Fruit fly (Drosophila melanogaster) whole organism, embryonic: ENCODE measurements around the gene CG12990.

Experiments used
- ATbp ChIP-seq: fragments of 200-800 bp; sonication (Bioruptor generic); optimal IDR thresholded peaks from 2 replicates; lab custom pipeline; 2017; ENCODE audit warnings: missing biosample characterization, mild to moderate bottlenecking, missing genetic modification characterization, missing genetic modification reagents
- B-H2 ChIP-seq: fragments of 200-800 bp; sonication (Bioruptor generic); optimal IDR thresholded peaks from 2 replicates; lab custom pipeline; 2018; ENCODE audit warnings: missing biosample characterization, mild to moderate bottlenecking, missing genetic modification characterization
- Bteb2 ChIP-seq: fragments of 200-800 bp; sonication (Bioruptor generic); optimal IDR thresholded peaks from 2 replicates; lab custom pipeline; 2016; ENCODE audit warnings: missing biosample characterization, missing genetic modification characterization
- CG10321 ChIP-seq: fragments of 200-800 bp; sonication (Bioruptor generic); IDR thresholded peaks from 2 replicates; pipeline ENCODE4 v1.3.6; 2022; ENCODE audit warnings: missing biosample characterization, missing genetic modification characterization
- CG10366 ChIP-seq: fragments of 200-800 bp; sonication (Bioruptor generic); IDR thresholded peaks from 2 replicates; pipeline ENCODE4 v1.3.6; 2022; ENCODE audit warnings: missing biosample characterization, missing genetic modification characterization
- CG10979 ChIP-seq: fragments of 200-800 bp; sonication (Bioruptor generic); optimal IDR thresholded peaks from 2 replicates; lab custom pipeline; 2018; ENCODE audit warnings: missing biosample characterization, mild to moderate bottlenecking, missing genetic modification characterization, moderate library complexity
- CG11560 ChIP-seq: fragments of 200-800 bp; sonication (Bioruptor generic); IDR thresholded peaks from 3 replicates; pipeline ENCODE4 v1.3.6; 2022; ENCODE audit warnings: missing biosample characterization, missing genetic modification characterization
- CG11723 ChIP-seq: fragments of 200-800 bp; sonication (Bioruptor generic); optimal IDR thresholded peaks from 2 replicates; lab custom pipeline; 2017; ENCODE audit warnings: missing biosample characterization, mild to moderate bottlenecking, missing genetic modification characterization
- CG13287 ChIP-seq: fragments of 200-800 bp; sonication (Bioruptor generic); IDR thresholded peaks from 2 replicates; pipeline ENCODE4 v1.3.6; 2022; ENCODE audit warnings: missing biosample characterization, missing genetic modification characterization; ENCODE audit not compliant: partially characterized antibody
- CG2129 ChIP-seq: fragments of 200-800 bp; sonication (Bioruptor generic); IDR thresholded peaks from 2 replicates; pipeline ENCODE4 v1.3.6; 2022; ENCODE audit warnings: missing biosample characterization, missing genetic modification characterization; ENCODE audit not compliant: partially characterized antibody
- CG30020 ChIP-seq: fragments of 200-800 bp; optimal IDR thresholded peaks from 2 replicates; lab custom pipeline; 2019; ENCODE audit warnings: missing biosample characterization, mild to moderate bottlenecking, missing genetic modification characterization, moderate library complexity
- CG30403 ChIP-seq: fragments of 200-800 bp; sonication (Bioruptor generic); optimal IDR thresholded peaks from 3 replicates; lab custom pipeline; 2016; ENCODE audit warnings: missing biosample characterization, missing genetic modification characterization
- CG34224 ChIP-seq: fragments of 200-800 bp; sonication (Bioruptor generic); IDR thresholded peaks from 3 replicates; pipeline ENCODE4 v1.3.6; 2022; ENCODE audit warnings: missing biosample characterization, missing genetic modification characterization; ENCODE audit not compliant: partially characterized antibody
- CG4360 ChIP-seq: fragments of 200-800 bp; sonication (Bioruptor generic); IDR thresholded peaks from 2 replicates; pipeline ENCODE4 v1.3.6; 2022; ENCODE audit warnings: missing biosample characterization, missing genetic modification characterization
- CG4854 ChIP-seq: fragments of 200-800 bp; sonication (Bioruptor generic); optimal IDR thresholded peaks from 2 replicates; lab custom pipeline; 2016; ENCODE audit warnings: missing biosample characterization, missing genetic modification characterization, inconsistent platforms
- CG7928 ChIP-seq: fragments of 200-800 bp; sonication (Bioruptor generic); optimal IDR thresholded peaks from 2 replicates; lab custom pipeline; 2017; ENCODE audit warnings: missing biosample characterization, mild to moderate bottlenecking, missing genetic modification characterization
- Dip2 ChIP-seq: fragments of 200-800 bp; sonication (Bioruptor generic); IDR thresholded peaks from 2 replicates; pipeline ENCODE4 v1.3.6; 2022; ENCODE audit warnings: missing biosample characterization, missing genetic modification characterization
- Dll ChIP-seq: fragments of 200-800 bp; sonication (Bioruptor generic); IDR thresholded peaks from 4 replicates; pipeline ENCODE4 v1.3.6; 2022; ENCODE audit warnings: missing biosample characterization, missing genetic modification characterization; ENCODE audit not compliant: partially characterized antibody
- Eip74EF ChIP-seq, 2 experiments: fragments of 200-800 bp in 1 of 2; fragments of >200 bp in 1 of 2; sonication (Bioruptor generic) in 1 of 2; optimal IDR thresholded peaks; 2 replicates each; lab custom pipeline; 2017 to 2019; ENCODE audit warnings: missing biosample characterization in 2 of 2, missing genetic modification characterization in 2 of 2, mild to moderate bottlenecking in 1 of 2, moderate library complexity in 1 of 2
- Ets97D ChIP-seq: fragments of 200-800 bp; sonication (Bioruptor generic); optimal IDR thresholded peaks from 3 replicates; lab custom pipeline; 2016; ENCODE audit warnings: missing biosample characterization, missing genetic modification characterization
- HmgZ ChIP-seq: fragments of 200-800 bp; sonication (Bioruptor generic); optimal IDR thresholded peaks from 2 replicates; lab custom pipeline; 2018; ENCODE audit warnings: missing biosample characterization, mild to moderate bottlenecking, missing genetic modification characterization
- Kr ChIP-seq: fragments of 200-800 bp; sonication (Bioruptor generic); optimal IDR thresholded peaks from 2 replicates; lab custom pipeline; 2017; ENCODE audit warnings: missing biosample characterization, mild to moderate bottlenecking, missing genetic modification characterization
- MBD-R2 ChIP-seq: fragments of 200-800 bp; sonication (Bioruptor generic); IDR thresholded peaks from 2 replicates; pipeline ENCODE4 v1.3.6; 2022; ENCODE audit warnings: missing biosample characterization, missing genetic modification characterization
- Max ChIP-seq: fragments of 200-800 bp; sonication (Bioruptor generic); optimal IDR thresholded peaks from 2 replicates; lab custom pipeline; 2016; ENCODE audit warnings: missing biosample characterization, mild to moderate bottlenecking, missing genetic modification characterization
- Med ChIP-seq: fragments of 200-800 bp; sonication (Bioruptor generic); peaks from one replicate; lab custom pipeline; 2016; ENCODE audit warnings: missing biosample characterization, missing genetic modification characterization, mild to moderate bottlenecking, inconsistent platforms, moderate library complexity
- Ssrp ChIP-seq: fragments of 200-800 bp; sonication (Bioruptor generic); optimal IDR thresholded peaks from 2 replicates; lab custom pipeline; 2018; ENCODE audit warnings: missing biosample characterization, mild to moderate bottlenecking, missing genetic modification characterization, moderate library complexity
- cato ChIP-seq: fragments of 200-800 bp; sonication (Bioruptor generic); optimal IDR thresholded peaks from 2 replicates; lab custom pipeline; 2016; ENCODE audit warnings: missing biosample characterization, missing genetic modification characterization, borderline replicate concordance
- caup ChIP-seq: fragments of 200-800 bp; sonication (Bioruptor generic); optimal IDR thresholded peaks from 3 replicates; lab custom pipeline; 2017; ENCODE audit warnings: missing biosample characterization, mild to moderate bottlenecking, missing genetic modification characterization, moderate library complexity; ENCODE audit not compliant: severe bottlenecking
- chif ChIP-seq, 2 experiments: fragments of 200-800 bp; sonication (Bioruptor generic); optimal IDR thresholded peaks; 3 replicates each; lab custom pipeline; 2016; ENCODE audit warnings: missing biosample characterization in 2 of 2, missing genetic modification characterization in 2 of 2
- crol ChIP-seq: fragments of 200-800 bp; sonication (Bioruptor generic); IDR thresholded peaks from 2 replicates; pipeline ENCODE4 v1.3.6; 2022; ENCODE audit warnings: missing biosample characterization, missing genetic modification characterization
- gce ChIP-seq: fragments of 200-800 bp; sonication (Bioruptor generic); IDR thresholded peaks from 3 replicates; pipeline ENCODE4 v1.3.6; 2022; ENCODE audit warnings: missing biosample characterization, missing genetic modification characterization
- gro ChIP-seq: fragments of 200-800 bp; sonication (Bioruptor generic); optimal IDR thresholded peaks from 2 replicates; lab custom pipeline; 2016; ENCODE audit warnings: missing biosample characterization, missing genetic modification characterization
- inv ChIP-seq: fragments of 200-800 bp; sonication (Bioruptor generic); IDR thresholded peaks from 2 replicates; pipeline ENCODE4 v1.3.6; 2022; ENCODE audit warnings: missing biosample characterization, missing genetic modification characterization; ENCODE audit not compliant: partially characterized antibody
- klu ChIP-seq: fragments of 200-800 bp; sonication (Bioruptor generic); IDR thresholded peaks from 2 replicates; pipeline ENCODE4 v1.3.6; 2022; ENCODE audit warnings: missing biosample characterization, missing genetic modification characterization
- lola ChIP-seq, 3 experiments: fragments of >200 bp in 2 of 3; fragments of 200-800 bp in 1 of 3; sonication (Bioruptor generic) in 1 of 3; optimal IDR thresholded peaks; 2 replicates each; lab custom pipeline; 2017 to 2019; ENCODE audit warnings: missing biosample characterization in 3 of 3, missing genetic modification characterization in 3 of 3, mild to moderate bottlenecking in 1 of 3, moderate library complexity in 1 of 3
- luna ChIP-seq: fragments of 200-800 bp; sonication (Bioruptor generic); optimal IDR thresholded peaks from 2 replicates; lab custom pipeline; 2016; ENCODE audit warnings: missing biosample characterization, missing genetic modification characterization
- pho ChIP-seq: fragments of 200-800 bp; sonication (Bioruptor generic); optimal IDR thresholded peaks from 2 replicates; lab custom pipeline; 2016; ENCODE audit warnings: missing biosample characterization, missing genetic modification characterization
- phol ChIP-seq: fragments of 200-800 bp; sonication (Bioruptor generic); optimal IDR thresholded peaks from 3 replicates; lab custom pipeline; 2018; ENCODE audit warnings: missing biosample characterization, mild to moderate bottlenecking, missing genetic modification characterization, moderate library complexity
- scrt ChIP-seq: fragments of 200-800 bp; sonication (Bioruptor generic); optimal IDR thresholded peaks from 2 replicates; lab custom pipeline; 2018; ENCODE audit warnings: missing biosample characterization, mild to moderate bottlenecking, missing genetic modification characterization, moderate library complexity
- sr ChIP-seq: fragments of 200-800 bp; sonication (Bioruptor generic); IDR thresholded peaks from 3 replicates; pipeline ENCODE4 v1.3.6; 2022; ENCODE audit warnings: missing biosample characterization, missing genetic modification characterization
- tll ChIP-seq, 2 experiments: fragments of 200-800 bp in 1 of 2; fragments of >200 bp in 1 of 2; sonication (Bioruptor generic) in 1 of 2; optimal IDR thresholded peaks; 2 replicates each; lab custom pipeline; 2017 to 2019; ENCODE audit warnings: missing biosample characterization in 2 of 2, missing genetic modification characterization in 2 of 2, mild to moderate bottlenecking in 1 of 2, moderate library complexity in 1 of 2
- z ChIP-seq: fragments of 200-800 bp; sonication (Bioruptor generic); IDR thresholded peaks from 3 replicates; pipeline ENCODE4 v1.3.6; 2022; ENCODE audit warnings: missing biosample characterization, missing genetic modification characterization
- zen2 ChIP-seq: fragments of 200-800 bp; sonication (Bioruptor generic); IDR thresholded peaks from 3 replicates; pipeline ENCODE4 v1.3.6; 2022; ENCODE audit warnings: missing biosample characterization, missing genetic modification characterization; ENCODE audit not compliant: partially characterized antibody
- zf30C ChIP-seq: fragments of 200-800 bp; sonication (Bioruptor generic); optimal IDR thresholded peaks from 3 replicates; lab custom pipeline; 2018; ENCODE audit warnings: missing biosample characterization, mild to moderate bottlenecking, missing genetic modification characterization

The CG12990 gene

dm6 chrX:17651216-17651997, 20.3 kb downstream of the CG12990 start (continued):
- no peak for TF ChIP-seq Ets97D
- TF ChIP-seq zf30C (GFP tag; lab: Kevin White, UChicago): no peak
- TF ChIP-seq tll (GFP tag; optimal IDR thresholded peaks at IDR 0.05; lab: Kevin White, UChicago): no peak
- no peak for TF ChIP-seq luna (GFP tag; lab: Kevin White, UChicago)
- TF ChIP-seq Bteb2 (GFP tag; lab: Kevin White, UChicago): no peak
- no peak for TF ChIP-seq chif (GFP tag; optimal IDR thresholded peaks at IDR 0.05; lab: Kevin White, UChicago)
- no peak for TF ChIP-seq klu (GFP tag; lab: Robert Waterston, UW)
- TF ChIP-seq scrt: no peak
- TF ChIP-seq CG4360 (GFP tag; lab: Robert Waterston, UW): peak; percentile 96

- TF ChIP-seq crol (GFP tag; lab: Robert Waterston, UW): peak; percentile 94
- TF ChIP-seq gro (GFP tag; lab: Kevin White, UChicago): no peak
- peak; percentile 65; the same call in 2 of the 3 replicates for TF ChIP-seq z (GFP tag; lab: Robert Waterston, UW)
- no peak for TF ChIP-seq ATbp (GFP tag; lab: Kevin White, UChicago)
- TF ChIP-seq CG11723 (GFP tag; lab: Kevin White, UChicago): no peak
- TF ChIP-seq cato: no peak
- no peak for TF ChIP-seq Med (GFP tag; lab: Kevin White, UChicago)
- 0 out of 3 replicates have a peak, but pooled peaks have one; percentile 29 for TF ChIP-seq sr (GFP tag; lab: Robert Waterston, UW)
- TF ChIP-seq Dip2: no peak
- no peak for TF ChIP-seq inv (GFP tag; lab: Robert Waterston, UW)
Observed at dm6 chrX:17640837-17641236, 30.9 kb downstream of the CG12990 start.

- TF ChIP-seq lola (GFP tag; optimal IDR thresholded peaks at IDR 0.05; lab: Kevin White, UChicago): peak in 1 of 3 experiments; percentile 1
- TF ChIP-seq CG10979 (tag; lab: Kevin White, UChicago): peak; percentile 19
- TF ChIP-seq B-H2 (GFP tag; lab: Kevin White, UChicago): peak; percentile 28
- peak; percentile 34 for TF ChIP-seq Max
- TF ChIP-seq CG2129: peak; percentile 45; the same call in 1 of the 2 replicates
- TF ChIP-seq pho (GFP tag; lab: Kevin White, UChicago): no peak
- peak; percentile 19 for TF ChIP-seq Ets97D
- peak; percentile 80 for TF ChIP-seq Dll (GFP tag; lab: Robert Waterston, UW)
- no peak for TF ChIP-seq caup (GFP tag; lab: Kevin White, UChicago)
- no peak for TF ChIP-seq gce (GFP tag; lab: Robert Waterston, UW)
- TF ChIP-seq CG30020 (tag; lab: Kevin White, UChicago): peak; percentile 39
- no peak for TF ChIP-seq CG10366 (GFP tag; lab: Robert Waterston, UW)
- no peak for TF ChIP-seq Kr (GFP tag; lab: Kevin White, UChicago)
- TF ChIP-seq CG4854: no peak
- TF ChIP-seq zf30C (GFP tag; lab: Kevin White, UChicago): peak; percentile 59
- TF ChIP-seq zen2 (GFP tag; lab: Robert Waterston, UW): peak; percentile 16; the same call in 1 of the 3 replicates
- peak; percentile 17 for TF ChIP-seq CG30403 (GFP tag; lab: Kevin White, UChicago)
- TF ChIP-seq phol (tag; lab: Kevin White, UChicago): peak; percentile 38
- TF ChIP-seq CG11560 (tag; lab: Robert Waterston, UW): peak; percentile 92
- TF ChIP-seq CG34224 (GFP tag; lab: Robert Waterston, UW): peak; percentile 69
- no peak for TF ChIP-seq CG7928 (GFP tag; lab: Kevin White, UChicago)
- peak; percentile 64 for TF ChIP-seq scrt
- no peak for TF ChIP-seq Eip74EF (GFP tag; optimal IDR thresholded peaks at IDR 0.05; lab: Kevin White, UChicago)
- peak; percentile 83 for TF ChIP-seq CG13287 (GFP tag; lab: Robert Waterston, UW)
- TF ChIP-seq Ssrp (tag; lab: Kevin White, UChicago): no peak
- no peak for TF ChIP-seq CG10321 (GFP tag; lab: Robert Waterston, UW)
- peak; percentile 25 for TF ChIP-seq HmgZ (tag; lab: Kevin White, UChicago)
- no peak for TF ChIP-seq ATbp (GFP tag; lab: Kevin White, UChicago)
- peak; percentile 64 for TF ChIP-seq MBD-R2 (GFP tag; lab: Robert Waterston, UW)
Observed at dm6 chrX:17636001-17636400, 35.7 kb downstream of the CG12990 start, which contains the start of the genes CG8289 and CG5800. TSS of gene CG8289 (minus strand) at chrX:17636044. TSS of gene CG5800 (plus strand) at chrX:17636281.
